Fruit fly (Drosophila melanogaster) ovary, adult (tissue): Measurements from ENCODE around the gene Dtg.

Experiments used
- CG17801 ChIP-seq: fragments of 200-800 bp; optimal IDR thresholded peaks from 2 replicates; lab custom pipeline; 2019; ENCODE audit warnings: missing biosample characterization, mild to moderate bottlenecking, missing genetic modification characterization, moderate library complexity; ENCODE audit not compliant: partially characterized antibody

The Dtg gene

dm6 chr3R:12647954-12648353 lies at the start of gene Dtg:
Dtg (plus strand) TSS chr3R:12648058.
- TF ChIP-seq CG17801 (GFP tag; lab: Kevin White, UChicago), result no peak

- TF ChIP-seq CG17801 (GFP tag; lab: Kevin White, UChicago), result no peak
Observed at dm6 chr3R:12611973-12612372, 35.9 kb upstream of the Dtg start.

- no peak for TF ChIP-seq CG17801 (GFP tag; lab: Kevin White, UChicago)
Observed at dm6 chr3R:12615553-12615952, 32.3 kb upstream of the Dtg start.

- TF ChIP-seq CG17801 (GFP tag; lab: Kevin White, UChicago), result no peak
Observed at dm6 chr3R:12622778-12623177, 25.1 kb upstream of the Dtg start.

dm6 chr3R:12624913-12625312 lies 22.9 kb upstream of the Dtg start:
- TF ChIP-seq CG17801 (GFP tag; lab: Kevin White, UChicago), result no peak

dm6 chr3R:12626674-12627382 lies 21.0 kb upstream of the Dtg start:
- TF ChIP-seq CG17801 (GFP tag; lab: Kevin White, UChicago), result no peak

dm6 chr3R:12627691-12628148 lies 20.1 kb upstream of the Dtg start, which contains the start of the genes Vha55 and Snx3:
Vha55 (minus strand) TSS chr3R:12627829.
Snx3 (plus strand) TSS chr3R:12628031.
- peak; percentile 27 for TF ChIP-seq CG17801 (GFP tag; lab: Kevin White, UChicago)

- no peak for TF ChIP-seq CG17801 (GFP tag; lab: Kevin White, UChicago)
Observed at dm6 chr3R:12628395-12628928, 19.4 kb upstream of the Dtg start.

- TF ChIP-seq CG17801 (GFP tag; lab: Kevin White, UChicago), result peak; percentile 29
Observed at dm6 chr3R:12630369-12630768, 17.5 kb upstream of the Dtg start, which contains the start of gene Not10. Not10 (plus strand) TSS chr3R:12630647.

- no peak for TF ChIP-seq CG17801 (GFP tag; lab: Kevin White, UChicago)
Observed at dm6 chr3R:12633059-12633458, 14.8 kb upstream of the Dtg start, which contains the start of gene CG18530. CG18530 (plus strand) TSS chr3R:12633359.

dm6 chr3R:12634617-12635016 lies 13.2 kb upstream of the Dtg start, which contains the start of gene CG11598:
CG11598 (plus strand) TSS chr3R:12634917.
- TF ChIP-seq CG17801 (GFP tag; lab: Kevin White, UChicago), result no peak

dm6 chr3R:12636240-12636639 lies 11.6 kb upstream of the Dtg start, which contains the start of gene CG11600:
CG11600 (plus strand) TSS chr3R:12636540.
- TF ChIP-seq CG17801 (GFP tag; lab: Kevin White, UChicago), result no peak

dm6 chr3R:12637961-12638531 lies 9.8 kb upstream of the Dtg start, which contains the start of gene CG11608:
CG11608 (plus strand) TSS chr3R:12638481.
- no peak for TF ChIP-seq CG17801 (GFP tag; lab: Kevin White, UChicago)

dm6 chr3R:12641620-12642019 lies 6.2 kb upstream of the Dtg start:
- no peak for TF ChIP-seq CG17801 (GFP tag; lab: Kevin White, UChicago)

- no peak for TF ChIP-seq CG17801 (GFP tag; lab: Kevin White, UChicago)
Observed at dm6 chr3R:12642051-12642532, 5.8 kb upstream of the Dtg start, which contains the start of gene CG6753. CG6753 (minus strand) TSS chr3R:12642482.
